Fruit fly (Drosophila melanogaster): ENCODE results near the gene Surf4.
A peak's percentile ranks its signal among the peaks of the same experiment; 100 is the strongest.

- peak; percentile 92 for TF ChIP-seq Blimp-1 (GFP tag; optimal IDR thresholded peaks at IDR 0.05)
- TF ChIP-seq CG8119 (GFP tag; IDR thresholded peaks at IDR 0.05): no peak
- no peak for TF ChIP-seq CG11902 (GFP tag; optimal IDR thresholded peaks at IDR 0.05)
Measured at dm6 chr3R:15345198-15346017, 568 bp downstream of the Surf4 start.

All from whole organism, prepupa.